Fruit fly (Drosophila melanogaster): ENCODE data around the gene cav.

DNA sequence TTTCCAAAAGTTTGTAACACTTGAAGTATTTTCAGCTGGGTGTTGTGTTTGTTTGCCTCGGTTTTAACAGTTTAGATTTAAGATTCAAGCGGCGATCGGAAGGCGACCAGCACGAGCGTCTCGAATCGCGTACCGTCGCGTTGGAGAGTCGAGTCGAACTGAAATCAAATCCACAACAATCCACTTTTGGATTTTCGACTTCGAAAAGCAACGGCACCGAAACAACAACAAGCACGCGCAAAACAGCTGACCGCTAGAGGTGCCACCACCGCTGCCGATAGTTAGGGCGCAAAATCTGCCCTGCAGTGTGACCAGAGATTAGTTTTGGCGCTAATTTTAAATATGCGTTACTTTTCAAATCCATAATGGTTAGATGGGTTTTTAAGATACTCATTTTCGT is 50.2 kb downstream of the cav start, which contains the start of gene jar:
- TF ChIP-seq Lpt (GFP tag; optimal IDR thresholded peaks at IDR 0.05), result no peak
- no peak for TF ChIP-seq Smox (GFP tag; optimal IDR thresholded peaks at IDR 0.05)
- TF ChIP-seq dac (GFP tag; optimal IDR thresholded peaks at IDR 0.05), result no peak
- no peak for TF ChIP-seq Sox102F (GFP tag; optimal IDR thresholded peaks at IDR 0.05)
- no peak for TF ChIP-seq CG10669 (GFP tag; optimal IDR thresholded peaks at IDR 0.05)
- no peak for TF ChIP-seq net (GFP tag; optimal IDR thresholded peaks at IDR 0.05)
- TF ChIP-seq CG1621 (tag; optimal IDR thresholded peaks at IDR 0.05), result peak; percentile 10

Measured in whole organism, prepupa.